Worm (Caenorhabditis elegans) whole organism, mixed stage, embryonic: ENCODE measurements around the gene cubn-1.

Experiments used
- M03D4.4 ChIP-seq: sonication (generic microtip); optimal IDR thresholded peaks from 2 replicates; lab custom pipeline; 2017; ENCODE audit warnings: mild to moderate bottlenecking, missing genetic modification characterization, missing compliant biosample characterization
- bed-3 ChIP-seq: fragments of 200-800 bp; sonication (Bioruptor generic); optimal IDR thresholded peaks from 3 replicates; lab custom pipeline; 2018; ENCODE audit warnings: mild to moderate bottlenecking, missing genetic modification characterization, moderate library complexity, missing compliant biosample characterization
- blmp-1 ChIP-seq: fragments of 150-350 bp; optimal IDR thresholded peaks from 2 replicates; lab custom pipeline; 2014; ENCODE audit warnings: missing biosample characterization, missing genetic modification characterization
- ceh-39 ChIP-seq: fragments of 150-350 bp; optimal IDR thresholded peaks from 2 replicates; lab custom pipeline; 2014; ENCODE audit warnings: missing biosample characterization, missing genetic modification characterization
- ceh-43 ChIP-seq: fragments of 200-800 bp; sonication (Bioruptor generic); optimal IDR thresholded peaks from 2 replicates; lab custom pipeline; 2018; ENCODE audit warnings: mild to moderate bottlenecking, missing genetic modification characterization, moderate library complexity, missing compliant biosample characterization
- ceh-83 ChIP-seq: fragments of 200-800 bp; sonication (Bioruptor generic); optimal IDR thresholded peaks from 2 replicates; lab custom pipeline; 2018; ENCODE audit warnings: mild to moderate bottlenecking, missing genetic modification characterization, missing compliant biosample characterization
- cnd-1 ChIP-seq: fragments of 200-800 bp; sonication (Bioruptor generic); optimal IDR thresholded peaks from 2 replicates; lab custom pipeline; 2018; ENCODE audit warnings: mild to moderate bottlenecking, missing genetic modification characterization, missing compliant biosample characterization
- elt-1 ChIP-seq: sonication (generic microtip); optimal IDR thresholded peaks from 2 replicates; lab custom pipeline; 2017; ENCODE audit warnings: missing genetic modification characterization, mild to moderate bottlenecking, missing compliant biosample characterization, antibody characterized with exemption, moderate library complexity, borderline replicate concordance; ENCODE audit not compliant: insufficient read depth
- elt-3 ChIP-seq: fragments of 150-350 bp; optimal IDR thresholded peaks from 2 replicates; lab custom pipeline; 2014; ENCODE audit warnings: missing biosample characterization, missing genetic modification characterization
- flh-1 ChIP-seq: fragments of 200-800 bp; sonication (Bioruptor generic); optimal IDR thresholded peaks from 2 replicates; lab custom pipeline; 2018; ENCODE audit warnings: mild to moderate bottlenecking, missing genetic modification characterization, moderate library complexity, missing compliant biosample characterization
- ham-2 ChIP-seq: fragments of 200-800 bp; sonication (Bioruptor generic); optimal IDR thresholded peaks from 2 replicates; lab custom pipeline; 2018; ENCODE audit warnings: mild to moderate bottlenecking, missing genetic modification characterization, missing compliant biosample characterization
- hlh-1 ChIP-seq: fragments of 150-350 bp; optimal IDR thresholded peaks from 2 replicates; lab custom pipeline; 2014; ENCODE audit warnings: missing biosample characterization, missing genetic modification reagents, missing genetic modification characterization
- lin-13 ChIP-seq: fragments of 150-350 bp; optimal IDR thresholded peaks from 2 replicates; lab custom pipeline; 2014; ENCODE audit warnings: missing biosample characterization, missing genetic modification characterization
- lin-32 ChIP-seq: fragments of 200-800 bp; sonication (Bioruptor generic); optimal IDR thresholded peaks from 2 replicates; lab custom pipeline; 2018; ENCODE audit warnings: mild to moderate bottlenecking, missing genetic modification characterization, missing compliant biosample characterization
- lsy-2 ChIP-seq: fragments of 150-350 bp; optimal IDR thresholded peaks from 2 replicates; lab custom pipeline; 2014; ENCODE audit warnings: missing biosample characterization, missing genetic modification characterization
- mab-5 ChIP-seq: fragments of 150-350 bp; optimal IDR thresholded peaks from 2 replicates; lab custom pipeline; 2014; ENCODE audit warnings: missing biosample characterization, missing genetic modification characterization
- mep-1 ChIP-seq: fragments of 150-350 bp; optimal IDR thresholded peaks from 2 replicates; lab custom pipeline; 2017; ENCODE audit warnings: missing biosample characterization, missing genetic modification reagents, missing genetic modification characterization, inconsistent platforms
- nhr-12 ChIP-seq: fragments of 150-350 bp; optimal IDR thresholded peaks from 2 replicates; lab custom pipeline; 2014; ENCODE audit warnings: missing biosample characterization, missing genetic modification characterization
- nhr-2 ChIP-seq: fragments of 150-350 bp; optimal IDR thresholded peaks from 2 replicates; lab custom pipeline; 2014; ENCODE audit warnings: missing biosample characterization, missing genetic modification characterization
- nhr-237 ChIP-seq: fragments of 150-350 bp; optimal IDR thresholded peaks from 2 replicates; lab custom pipeline; 2014; ENCODE audit warnings: missing biosample characterization, missing genetic modification characterization
- nhr-28 ChIP-seq: fragments of 150-350 bp; optimal IDR thresholded peaks from 2 replicates; lab custom pipeline; 2014; ENCODE audit warnings: missing biosample characterization, missing genetic modification characterization
- nhr-76 ChIP-seq: sonication (generic microtip); optimal IDR thresholded peaks from 2 replicates; lab custom pipeline; 2017; ENCODE audit warnings: missing biosample characterization, missing genetic modification characterization
- pha-4 ChIP-seq: fragments of 150-350 bp; optimal IDR thresholded peaks from 2 replicates; lab custom pipeline; 2018; ENCODE audit warnings: missing biosample characterization, missing genetic modification reagents, missing genetic modification characterization
- sem-2 ChIP-seq: fragments of 200-800 bp; sonication (Bioruptor generic); optimal IDR thresholded peaks from 2 replicates; lab custom pipeline; 2018; ENCODE audit warnings: mild to moderate bottlenecking, missing genetic modification characterization, missing compliant biosample characterization
- snpc-4 ChIP-seq: fragments of 150-350 bp; optimal IDR thresholded peaks from 2 replicates; lab custom pipeline; 2014; ENCODE audit warnings: missing biosample characterization, missing genetic modification characterization
- sptf-1 ChIP-seq: sonication (generic microtip); optimal IDR thresholded peaks from 2 replicates; lab custom pipeline; 2017; ENCODE audit warnings: mild to moderate bottlenecking, missing genetic modification characterization, moderate library complexity, missing compliant biosample characterization
- tbx-8 ChIP-seq: fragments of 200-800 bp; sonication (Bioruptor generic); optimal IDR thresholded peaks from 2 replicates; lab custom pipeline; 2018; ENCODE audit warnings: mild to moderate bottlenecking, missing genetic modification characterization, moderate library complexity, missing compliant biosample characterization
- unc-120 ChIP-seq: sonication (generic microtip); optimal IDR thresholded peaks from 2 replicates; lab custom pipeline; 2017; ENCODE audit warnings: missing genetic modification characterization, missing compliant biosample characterization; ENCODE audit not compliant: poor library complexity, severe bottlenecking
- unc-39 ChIP-seq: fragments of 150-350 bp; optimal IDR thresholded peaks from 2 replicates; lab custom pipeline; 2014; ENCODE audit warnings: missing biosample characterization, missing genetic modification characterization
- unc-62 ChIP-seq: fragments of 150-350 bp; optimal IDR thresholded peaks from 2 replicates; lab custom pipeline; 2014; ENCODE audit warnings: missing biosample characterization, missing genetic modification reagents, missing genetic modification characterization
- zip-8 ChIP-seq: fragments of 150-350 bp; optimal IDR thresholded peaks from 2 replicates; lab custom pipeline; 2014; ENCODE audit warnings: missing biosample characterization, missing genetic modification characterization
- ztf-11 ChIP-seq: fragments of 150-350 bp; optimal IDR thresholded peaks from 2 replicates; lab custom pipeline; 2014; ENCODE audit warnings: missing biosample characterization, missing genetic modification characterization

cubn-1 gene

ce11 chrV:12596795-12597194, 14.3 kb upstream of the cubn-1 start (continued):
- peak; percentile 78 for TF ChIP-seq cnd-1 (tag; lab: Kevin White, UChicago)
- TF ChIP-seq bed-3 (GFP tag; lab: Kevin White, UChicago): peak; percentile 64
- TF ChIP-seq unc-62 (GFP tag; lab: Kevin White, UChicago): no peak
- TF ChIP-seq lin-13 (tag; lab: Kevin White, UChicago): peak; percentile 25
- TF ChIP-seq, all 35 proteins: peak for 17

ce11 chrV:12599110-12599509, 12.0 kb upstream of the cubn-1 start, which contains the start of the genes C14C10.10 and ril-2:
TSS of gene C14C10.10 (minus strand) at chrV:12599128.
TSS of gene ril-2 (minus strand) at chrV:12599157.
- TF ChIP-seq unc-120 (tag; lab: Kevin White, UChicago) (no peak), bed-3 (GFP tag; lab: Kevin White, UChicago) (no peak), ceh-83 (GFP tag; lab: Kevin White, UChicago) (no peak), sem-2 (GFP tag; lab: Kevin White, UChicago) (no peak), ham-2 (no peak), hlh-1 (tag; lab: Kevin White, UChicago) (no peak), ztf-11 (tag; lab: Kevin White, UChicago) (no peak), nhr-76 (tag; lab: Kevin White, UChicago) (no peak), M03D4.4 (tag; lab: Kevin White, UChicago) (no peak), elt-3 (tag; lab: Kevin White, UChicago) (no peak), unc-39 (tag; lab: Kevin White, UChicago) (no peak), blmp-1 (tag; lab: Kevin White, UChicago) (no peak), zip-8 (no peak), elt-1 (no peak), nhr-2 (tag; lab: Kevin White, UChicago) (no peak), nhr-237 (tag; lab: Kevin White, UChicago) (no peak), unc-62 (GFP tag; lab: Kevin White, UChicago) (no peak), pha-4 (no peak), nhr-12 (tag; lab: Kevin White, UChicago) (no peak), mep-1 (tag; lab: Kevin White, UChicago) (no peak)
- TF ChIP-seq, all 35 proteins: peak for 0

ce11 chrV:12599510-12600242, 11.5 kb upstream of the cubn-1 start, which contains the start of gene C14C10.5:
TSS of gene C14C10.5 (plus strand) at chrV:12600192.
- TF ChIP-seq mep-1 (tag; lab: Kevin White, UChicago) (peak; percentile 1), nhr-12 (tag; lab: Kevin White, UChicago) (no peak)
- TF ChIP-seq, all 35 proteins: peak for 1

- TF ChIP-seq unc-120 (tag; lab: Kevin White, UChicago) (no peak), tbx-8 (GFP tag; lab: Kevin White, UChicago) (no peak), ceh-39 (tag; lab: Kevin White, UChicago) (no peak), lsy-2 (tag; lab: Kevin White, UChicago) (no peak), nhr-12 (tag; lab: Kevin White, UChicago) (no peak), nhr-28 (no peak)
- TF ChIP-seq, all 35 proteins: peak for 0
These were observed 9.3 kb upstream of the cubn-1 start for ce11 chrV:12601835-12602234.

- no peak for TF ChIP-seq elt-1
- TF ChIP-seq bed-3 (GFP tag; lab: Kevin White, UChicago): no peak
- no peak for TF ChIP-seq lin-32 (GFP tag; lab: Kevin White, UChicago)
- TF ChIP-seq ceh-39 (tag; lab: Kevin White, UChicago): no peak
- no peak for TF ChIP-seq unc-120 (tag; lab: Kevin White, UChicago)
- no peak for TF ChIP-seq mab-5
- TF ChIP-seq ham-2: no peak
- TF ChIP-seq cnd-1 (tag; lab: Kevin White, UChicago): no peak
- TF ChIP-seq lsy-2 (tag; lab: Kevin White, UChicago): no peak
- no peak for TF ChIP-seq pha-4
- TF ChIP-seq nhr-76 (tag; lab: Kevin White, UChicago): no peak
- TF ChIP-seq nhr-2 (tag; lab: Kevin White, UChicago): no peak
These were observed 4.0 kb upstream of the cubn-1 start, which contains the start of gene erg-28 for ce11 chrV:12607113-12607512. TSS of gene erg-28 (plus strand) at chrV:12607413.

- TF ChIP-seq ceh-43 (no peak), elt-1 (no peak), nhr-76 (tag; lab: Kevin White, UChicago) (no peak), bed-3 (GFP tag; lab: Kevin White, UChicago) (no peak), hlh-1 (tag; lab: Kevin White, UChicago) (no peak), pha-4 (no peak), nhr-12 (tag; lab: Kevin White, UChicago) (no peak), snpc-4 (tag; lab: Kevin White, UChicago) (no peak), flh-1 (GFP tag; lab: Kevin White, UChicago) (no peak), sptf-1 (no peak), ztf-11 (tag; lab: Kevin White, UChicago) (no peak), ham-2 (no peak), unc-62 (GFP tag; lab: Kevin White, UChicago) (no peak), unc-39 (tag; lab: Kevin White, UChicago) (no peak), elt-3 (tag; lab: Kevin White, UChicago) (no peak), mep-1 (tag; lab: Kevin White, UChicago) (no peak), unc-120 (tag; lab: Kevin White, UChicago) (no peak)
These were observed 2.3 kb upstream of the cubn-1 start, which contains the start of gene ZC116.5 for ce11 chrV:12608857-12609256. TSS of gene ZC116.5 (minus strand) at chrV:12608957.
